Worm (Caenorhabditis elegans) whole organism, midembryonic: ENCODE results near the gene srlf-9.

Experiments
- T22C8.4 ChIP-seq: fragments of 200-800 bp; sonication (Bioruptor generic); IDR thresholded peaks from 2 replicates; pipeline ENCODE4 v1.3.6; 2022; ENCODE audit warnings: missing genetic modification characterization, missing compliant biosample characterization
- tab-1 ChIP-seq: fragments of 200-800 bp; sonication (Bioruptor generic); IDR thresholded peaks from 2 replicates; pipeline ENCODE4 v1.3.6; 2022; ENCODE audit warnings: missing genetic modification characterization, missing compliant biosample characterization

- TF ChIP-seq tab-1 (GFP tag; lab: Robert Waterston, UW): no peak
- no peak for TF ChIP-seq T22C8.4 (GFP tag; lab: Robert Waterston, UW)
These were observed 17.4 kb upstream of the srlf-9 start for ce11 chrIII:13418975-13419374.
